Worm (Caenorhabditis elegans) whole organism, late embryonic: ENCODE results near the gene ZK673.1.

ENCODE experiments used
- C38D4.7 ChIP-seq: fragments of 200-800 bp; sonication (Bioruptor generic); optimal IDR thresholded peaks from 2 replicates; lab custom pipeline; 2018; ENCODE audit warnings: mild to moderate bottlenecking, missing genetic modification characterization, moderate library complexity, missing compliant biosample characterization
- F13H6.1 ChIP-seq: sonication (generic microtip); optimal IDR thresholded peaks from 2 replicates; lab custom pipeline; 2016; ENCODE audit warnings: missing genetic modification characterization, missing compliant biosample characterization
- K02D7.2 ChIP-seq: sonication (generic microtip); optimal IDR thresholded peaks from 2 replicates; lab custom pipeline; 2017; ENCODE audit warnings: mild to moderate bottlenecking, missing genetic modification characterization, missing compliant biosample characterization
- K09A11.1 ChIP-seq: sonication (generic microtip); optimal IDR thresholded peaks from 2 replicates; lab custom pipeline; 2017; ENCODE audit warnings: antibody characterized with exemption, mild to moderate bottlenecking, missing genetic modification characterization, missing compliant biosample characterization; ENCODE audit not compliant: insufficient read depth
- T23F11.4 ChIP-seq: fragments of 200-800 bp; sonication (Bioruptor generic); optimal IDR thresholded peaks from 2 replicates; lab custom pipeline; 2018; ENCODE audit warnings: mild to moderate bottlenecking, missing genetic modification characterization, missing compliant biosample characterization
- ahr-1 ChIP-seq: sonication (generic microtip); optimal IDR thresholded peaks from 2 replicates; lab custom pipeline; 2016; ENCODE audit warnings: missing genetic modification characterization, missing compliant biosample characterization
- ama-1 ChIP-seq: fragments of 150-350 bp; optimal IDR thresholded peaks from 2 replicates; lab custom pipeline; 2014
- ceh-18 ChIP-seq: sonication (generic microtip); optimal IDR thresholded peaks from 2 replicates; lab custom pipeline; 2016; ENCODE audit warnings: missing genetic modification characterization, missing compliant biosample characterization
- ceh-19 ChIP-seq: fragments of 200-800 bp; sonication (Bioruptor generic); optimal IDR thresholded peaks from 2 replicates; lab custom pipeline; 2018; ENCODE audit warnings: mild to moderate bottlenecking, missing genetic modification characterization, missing compliant biosample characterization
- ceh-24 ChIP-seq: sonication (generic microtip); optimal IDR thresholded peaks from 2 replicates; lab custom pipeline; 2016; ENCODE audit warnings: mild to moderate bottlenecking, missing genetic modification characterization, missing compliant biosample characterization
- ceh-34 ChIP-seq: sonication (generic microtip); optimal IDR thresholded peaks from 2 replicates; lab custom pipeline; 2016; ENCODE audit warnings: mild to moderate bottlenecking, missing genetic modification characterization, missing compliant biosample characterization
- ceh-45 ChIP-seq: fragments of 200-800 bp; sonication (Bioruptor generic); IDR thresholded peaks from 2 replicates; pipeline ENCODE4 v1.3.6; 2022; ENCODE audit warnings: missing genetic modification reagents, missing genetic modification characterization, missing compliant biosample characterization
- ceh-9 ChIP-seq: sonication (generic microtip); optimal IDR thresholded peaks from 2 replicates; lab custom pipeline; 2016; ENCODE audit warnings: mild to moderate bottlenecking, missing genetic modification characterization, inconsistent platforms, missing compliant biosample characterization
- dmd-4 ChIP-seq: sonication (generic microtip); optimal IDR thresholded peaks from 2 replicates; lab custom pipeline; 2016; ENCODE audit warnings: borderline replicate concordance, missing genetic modification characterization, missing compliant biosample characterization
- dve-1 ChIP-seq: sonication (generic microtip); optimal IDR thresholded peaks from 2 replicates; lab custom pipeline; 2017; ENCODE audit warnings: antibody characterized with exemption, mild to moderate bottlenecking, missing genetic modification characterization, missing compliant biosample characterization
- eyg-1 ChIP-seq: sonication (generic microtip); optimal IDR thresholded peaks from 2 replicates; lab custom pipeline; 2016; ENCODE audit warnings: missing genotype, missing genetic modification characterization, missing compliant biosample characterization
- fkh-10 ChIP-seq: fragments of 150-350 bp; optimal IDR thresholded peaks from 2 replicates; lab custom pipeline; 2014; ENCODE audit warnings: missing biosample characterization, missing genetic modification reagents, missing genetic modification characterization
- hlh-13 ChIP-seq: fragments of 200-800 bp; sonication (Bioruptor generic); optimal IDR thresholded peaks from 2 replicates; lab custom pipeline; 2018; ENCODE audit warnings: mild to moderate bottlenecking, missing genetic modification characterization, missing compliant biosample characterization
- hlh-15 ChIP-seq: sonication (generic microtip); optimal IDR thresholded peaks from 2 replicates; lab custom pipeline; 2016; ENCODE audit warnings: missing genetic modification characterization, missing compliant biosample characterization
- hlh-30 ChIP-seq: sonication (generic microtip); optimal IDR thresholded peaks from 2 replicates; lab custom pipeline; 2017; ENCODE audit warnings: antibody characterized with exemption, missing genetic modification characterization, missing compliant biosample characterization; ENCODE audit not compliant: insufficient read depth
- hlh-6 ChIP-seq: sonication (generic microtip); optimal IDR thresholded peaks from 2 replicates; lab custom pipeline; 2016; ENCODE audit warnings: missing genotype, missing genetic modification characterization, missing compliant biosample characterization
- lin-11 ChIP-seq: fragments of 200-800 bp; sonication (Bioruptor generic); optimal IDR thresholded peaks from 2 replicates; lab custom pipeline; 2018; ENCODE audit warnings: mild to moderate bottlenecking, missing genetic modification characterization, missing compliant biosample characterization
- mec-3 ChIP-seq: sonication (generic microtip); optimal IDR thresholded peaks from 2 replicates; lab custom pipeline; 2016; ENCODE audit warnings: borderline replicate concordance, missing genetic modification characterization, missing compliant biosample characterization
- pag-3 ChIP-seq: sonication (generic microtip); optimal IDR thresholded peaks from 2 replicates; lab custom pipeline; 2016; ENCODE audit warnings: missing compliant biosample characterization, missing genetic modification characterization, borderline replicate concordance
- pat-9 ChIP-seq: fragments of 200-800 bp; sonication (Bioruptor generic); optimal IDR thresholded peaks from 2 replicates; lab custom pipeline; 2018; ENCODE audit warnings: mild to moderate bottlenecking, missing genetic modification characterization, moderate library complexity, missing compliant biosample characterization
- pax-1 ChIP-seq: fragments of 150-350 bp; optimal IDR thresholded peaks from 2 replicates; lab custom pipeline; 2014; ENCODE audit warnings: missing biosample characterization, missing genetic modification characterization
- pha-2 ChIP-seq: sonication (generic microtip); optimal IDR thresholded peaks from 2 replicates; lab custom pipeline; 2017; ENCODE audit warnings: mild to moderate bottlenecking, missing genetic modification characterization, missing compliant biosample characterization
- pha-4 ChIP-seq: fragments of 150-350 bp; optimal IDR thresholded peaks from 2 replicates; lab custom pipeline; 2018; ENCODE audit warnings: missing biosample characterization, missing genetic modification reagents, missing genetic modification characterization
- pqm-1 ChIP-seq: sonication (generic microtip); optimal IDR thresholded peaks from 2 replicates; lab custom pipeline; 2016; ENCODE audit warnings: missing genetic modification characterization, missing compliant biosample characterization
- sdc-2 ChIP-seq: sonication (generic microtip); optimal IDR thresholded peaks from 2 replicates; lab custom pipeline; 2016; ENCODE audit warnings: missing genotype, missing genetic modification characterization, missing compliant biosample characterization
- ttx-3 ChIP-seq: sonication (generic microtip); optimal IDR thresholded peaks from 2 replicates; lab custom pipeline; 2016; ENCODE audit warnings: missing genetic modification reagents, missing genetic modification characterization, missing compliant biosample characterization
- unc-55 ChIP-seq: sonication (generic microtip); optimal IDR thresholded peaks from 2 replicates; lab custom pipeline; 2017; ENCODE audit warnings: missing biosample characterization, missing genetic modification reagents, missing genetic modification characterization
- zip-5 ChIP-seq: sonication (generic microtip); optimal IDR thresholded peaks from 2 replicates; lab custom pipeline; 2016; ENCODE audit warnings: missing genetic modification characterization, missing compliant biosample characterization

Gene ZK673.1

DNA sequence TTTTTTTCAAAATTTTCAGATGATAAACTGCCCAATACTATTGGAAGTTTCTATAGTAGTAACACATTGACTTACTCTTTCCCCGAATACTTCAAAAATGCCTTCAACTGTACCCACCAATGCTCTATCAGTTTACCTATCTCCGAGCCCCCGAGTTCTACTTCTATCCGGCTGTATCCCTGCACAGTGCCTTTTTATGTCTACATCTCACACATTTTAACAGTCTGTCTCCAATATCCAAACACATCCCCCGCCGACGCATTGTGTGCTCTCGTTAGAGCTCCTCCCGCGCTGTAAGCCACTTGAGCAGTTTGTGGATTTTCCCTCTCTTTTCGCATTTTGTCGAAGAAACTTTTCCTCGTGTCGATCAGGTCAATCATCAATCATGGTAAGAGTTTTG lies 23.6 kb downstream of the ZK673.1 start, which contains the start of gene tnc-2:
Gene tnc-2 (plus strand): TSS at position 301 of the 400 bp plus-strand sequence.
- TF ChIP-seq dve-1 (tag; lab: Kevin White, UChicago), result no peak
- no peak for TF ChIP-seq pha-4 (tag; lab: Kevin White, UChicago)
- no peak for TF ChIP-seq ceh-19
- TF ChIP-seq, all 69 proteins: peak for 0

DNA sequence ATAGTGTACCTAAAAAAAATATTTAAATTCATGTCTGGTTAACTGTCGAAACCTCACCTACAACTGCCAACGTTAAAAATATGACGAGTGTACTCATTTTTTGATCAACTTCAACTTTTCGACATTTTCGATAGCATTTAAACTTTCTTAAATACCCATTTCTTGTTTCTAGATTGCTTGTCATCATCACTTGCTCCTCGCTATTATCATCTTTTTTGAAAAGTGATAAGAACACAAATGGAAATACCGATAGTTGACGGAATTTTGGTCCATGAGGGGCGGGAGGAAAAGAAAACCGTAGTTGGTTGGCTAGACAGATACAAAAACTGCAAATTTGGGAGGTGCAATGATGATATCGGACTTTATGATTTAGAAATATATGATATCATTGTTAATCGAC lies 27.2 kb downstream of the ZK673.1 start, which contains the start of gene clec-143:
Gene clec-143 (minus strand): TSS at position 139 of the 400 bp plus-strand sequence.
- TF ChIP-seq hlh-13 (GFP tag; lab: Kevin White, UChicago) (no peak), ama-1 (no peak), hlh-30 (tag; lab: Kevin White, UChicago) (no peak), ceh-34 (tag; lab: Kevin White, UChicago) (no peak), ceh-45 (GFP tag; lab: Robert Waterston, UW) (no peak), unc-55 (GFP tag; lab: Kevin White, UChicago) (no peak), hlh-15 (tag; lab: Kevin White, UChicago) (no peak), pax-1 (tag; lab: Kevin White, UChicago) (no peak), T23F11.4 (GFP tag; lab: Kevin White, UChicago) (no peak), pat-9 (tag; lab: Kevin White, UChicago) (no peak), K09A11.1 (tag; lab: Kevin White, UChicago) (no peak), mec-3 (tag; lab: Kevin White, UChicago) (no peak), C38D4.7 (no peak), sdc-2 (tag; lab: Kevin White, UChicago) (no peak)

DNA sequence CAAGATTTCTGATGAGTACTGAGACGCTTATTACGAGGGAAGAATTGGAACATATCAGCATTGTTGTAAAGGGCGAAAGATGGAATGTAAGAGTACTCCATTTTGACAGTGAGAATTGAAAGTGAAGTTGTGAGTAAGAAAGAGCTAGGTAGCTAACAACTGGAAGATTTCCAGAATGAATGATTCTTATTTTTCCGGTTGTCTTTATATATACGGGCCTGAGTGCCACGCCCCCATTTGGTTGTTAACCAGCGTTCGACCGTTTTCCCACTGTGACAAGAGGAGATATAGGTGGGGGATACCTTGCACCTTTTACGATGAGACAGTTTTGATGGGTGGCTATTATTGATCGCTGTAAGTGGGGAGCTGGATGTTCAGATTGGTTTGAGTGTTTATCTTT lies 28.3 kb downstream of the ZK673.1 start, which contains the start of gene ZK666.1:
Gene ZK666.1 (minus strand): TSS at position 101 of the 400 bp plus-strand sequence.
- TF ChIP-seq hlh-6 (tag; lab: Kevin White, UChicago), result no peak
- TF ChIP-seq hlh-30 (tag; lab: Kevin White, UChicago), result no peak
- TF ChIP-seq dmd-4 (tag; lab: Kevin White, UChicago), result no peak
- TF ChIP-seq ceh-18 (tag; lab: Kevin White, UChicago), result no peak
- no peak for TF ChIP-seq eyg-1
- TF ChIP-seq T23F11.4 (GFP tag; lab: Kevin White, UChicago), result no peak
- TF ChIP-seq fkh-10 (GFP tag; lab: Kevin White, UChicago), result no peak
- no peak for TF ChIP-seq zip-5 (tag; lab: Kevin White, UChicago)
- no peak for TF ChIP-seq pat-9 (tag; lab: Kevin White, UChicago)
- TF ChIP-seq pha-2 (tag; lab: Kevin White, UChicago), result no peak
- no peak for TF ChIP-seq pqm-1 (tag; lab: Kevin White, UChicago)
- TF ChIP-seq ahr-1 (tag; lab: Kevin White, UChicago), result no peak
- TF ChIP-seq hlh-13 (GFP tag; lab: Kevin White, UChicago), result no peak
- no peak for TF ChIP-seq F13H6.1 (tag; lab: Kevin White, UChicago)
- no peak for TF ChIP-seq pha-4 (tag; lab: Kevin White, UChicago)
- no peak for TF ChIP-seq K02D7.2 (tag; lab: Kevin White, UChicago)
- no peak for TF ChIP-seq unc-55 (GFP tag; lab: Kevin White, UChicago)
- no peak for TF ChIP-seq ttx-3
- TF ChIP-seq pag-3 (tag; lab: Kevin White, UChicago), result no peak
- TF ChIP-seq mec-3 (tag; lab: Kevin White, UChicago), result no peak

DNA sequence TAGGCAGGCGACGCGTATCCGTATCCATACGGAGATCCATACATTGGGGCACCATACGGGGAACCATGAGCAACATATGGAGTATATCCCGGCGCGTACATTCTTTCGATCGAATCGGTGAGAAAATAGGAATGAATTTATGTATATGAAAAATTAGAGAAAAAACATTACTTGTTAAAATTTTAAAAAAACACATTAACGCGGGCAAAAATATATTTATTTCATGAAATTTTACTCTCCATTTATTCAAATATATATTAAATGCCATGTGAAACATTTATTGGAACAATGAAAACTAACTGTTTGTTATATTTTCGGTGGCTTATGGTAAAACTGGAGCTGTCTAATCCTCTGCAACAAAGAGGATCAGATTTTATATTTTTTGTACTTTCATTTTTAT lies 28.8 kb downstream of the ZK673.1 start, which contains the start of gene ZK666.2:
Gene ZK666.2 (minus strand): TSS at position 101 of the 400 bp plus-strand sequence.
- TF ChIP-seq ceh-24 (tag; lab: Kevin White, UChicago), result no peak
- TF ChIP-seq ceh-18 (tag; lab: Kevin White, UChicago), result no peak
- TF ChIP-seq mec-3 (tag; lab: Kevin White, UChicago), result no peak
- TF ChIP-seq pat-9 (tag; lab: Kevin White, UChicago), result no peak
- no peak for TF ChIP-seq ceh-9
- TF ChIP-seq hlh-30 (tag; lab: Kevin White, UChicago), result no peak
- no peak for TF ChIP-seq C38D4.7
- TF ChIP-seq ahr-1 (tag; lab: Kevin White, UChicago), result no peak
- TF ChIP-seq lin-11 (tag; lab: Kevin White, UChicago), result no peak
- no peak for TF ChIP-seq ceh-34 (tag; lab: Kevin White, UChicago)
- no peak for TF ChIP-seq ceh-45 (GFP tag; lab: Robert Waterston, UW)
